Worm (Caenorhabditis elegans) whole organism, L3 larva: Measurements from ENCODE around the gene hrg-9.
A peak's percentile ranks its signal among the peaks of the same experiment; 100 is the strongest.

Experiments used
- ZK546.5 ChIP-seq: sonication (generic microtip); optimal IDR thresholded peaks from 2 replicates; lab custom pipeline; 2017; ENCODE audit warnings: missing biosample characterization, missing genetic modification characterization
- aly-2 ChIP-seq: fragments of 150-350 bp; optimal IDR thresholded peaks from 2 replicates; lab custom pipeline; 2014; ENCODE audit warnings: missing biosample characterization, missing genetic modification characterization
- ceh-16 ChIP-seq: sonication (generic microtip); optimal IDR thresholded peaks from 2 replicates; lab custom pipeline; 2017; ENCODE audit warnings: missing biosample characterization, missing genetic modification characterization
- ceh-82 ChIP-seq: fragments of 150-350 bp; optimal IDR thresholded peaks from 2 replicates; lab custom pipeline; 2014; ENCODE audit warnings: missing biosample characterization, missing genetic modification characterization
- ceh-9 ChIP-seq: sonication (generic microtip); optimal IDR thresholded peaks from 2 replicates; lab custom pipeline; 2018; ENCODE audit warnings: missing biosample characterization, missing genetic modification characterization
- daf-12 ChIP-seq: fragments of 150-350 bp; optimal IDR thresholded peaks from 2 replicates; lab custom pipeline; 2014; ENCODE audit warnings: missing biosample characterization, missing genetic modification reagents, missing genetic modification characterization
- egl-27 ChIP-seq: sonication (generic microtip); optimal IDR thresholded peaks from 4 replicates; lab custom pipeline; 2017; ENCODE audit warnings: missing biosample characterization, missing genetic modification reagents, missing genetic modification characterization
- elt-2 ChIP-seq: sonication (generic microtip); optimal IDR thresholded peaks from 2 replicates; lab custom pipeline; 2016; ENCODE audit warnings: missing genetic modification reagents, mild to moderate bottlenecking, missing genetic modification characterization, missing compliant biosample characterization
- fkh-10 ChIP-seq: sonication (generic microtip); optimal IDR thresholded peaks from 2 replicates; lab custom pipeline; 2017; ENCODE audit warnings: missing biosample characterization, missing genetic modification reagents, missing genetic modification characterization
- fkh-2 ChIP-seq: fragments of 150-350 bp; optimal IDR thresholded peaks from 2 replicates; lab custom pipeline; 2014; ENCODE audit warnings: missing biosample characterization, missing genetic modification reagents, missing genetic modification characterization
- fos-1 ChIP-seq: fragments of 150-350 bp; optimal IDR thresholded peaks from 2 replicates; lab custom pipeline; 2014; ENCODE audit warnings: missing biosample characterization, missing genetic modification characterization
- jun-1 ChIP-seq: fragments of 150-350 bp; optimal IDR thresholded peaks from 2 replicates; lab custom pipeline; 2014; ENCODE audit warnings: missing biosample characterization, missing genetic modification reagents, missing genetic modification characterization
- lin-39 ChIP-seq: fragments of 150-350 bp; optimal IDR thresholded peaks from 2 replicates; lab custom pipeline; 2018; ENCODE audit warnings: missing biosample characterization, missing genetic modification reagents, missing genetic modification characterization
- lsy-12 ChIP-seq: sonication (generic microtip); optimal IDR thresholded peaks from 2 replicates; lab custom pipeline; 2016; ENCODE audit warnings: mild to moderate bottlenecking, missing genetic modification characterization, missing compliant biosample characterization
- mdl-1 ChIP-seq: fragments of 150-350 bp; optimal IDR thresholded peaks from 2 replicates; lab custom pipeline; 2014; ENCODE audit warnings: missing biosample characterization, missing genetic modification characterization
- mml-1 ChIP-seq: fragments of 150-350 bp; sonication (generic microtip); optimal IDR thresholded peaks from 3 replicates; lab custom pipeline; 2014; ENCODE audit warnings: missing biosample characterization, missing genetic modification characterization
- nfya-1 ChIP-seq: sonication (generic microtip); optimal IDR thresholded peaks from 2 replicates; lab custom pipeline; 2017; ENCODE audit warnings: missing genetic modification characterization, mild to moderate bottlenecking, missing compliant biosample characterization, antibody characterized with exemption, moderate library complexity; ENCODE audit not compliant: insufficient read depth
- nhr-12 ChIP-seq: fragments of 150-350 bp; optimal IDR thresholded peaks from 2 replicates; lab custom pipeline; 2014; ENCODE audit warnings: missing biosample characterization, missing genetic modification characterization
- nhr-23 ChIP-seq: fragments of 150-350 bp; optimal IDR thresholded peaks from 2 replicates; lab custom pipeline; 2014; ENCODE audit warnings: missing biosample characterization, missing genetic modification reagents, missing genetic modification characterization
- nhr-237 ChIP-seq: fragments of 150-350 bp; optimal IDR thresholded peaks from 2 replicates; lab custom pipeline; 2014; ENCODE audit warnings: missing biosample characterization, missing genetic modification characterization
- nhr-28 ChIP-seq: fragments of 150-350 bp; optimal IDR thresholded peaks from 2 replicates; lab custom pipeline; 2014; ENCODE audit warnings: missing biosample characterization, missing genetic modification characterization
- nhr-43 ChIP-seq: sonication (generic microtip); optimal IDR thresholded peaks from 2 replicates; lab custom pipeline; 2016; ENCODE audit warnings: mild to moderate bottlenecking, missing genetic modification characterization, missing compliant biosample characterization; ENCODE audit not compliant: poor library complexity, severe bottlenecking
- nhr-67 ChIP-seq: fragments of 150-350 bp; optimal IDR thresholded peaks from 2 replicates; lab custom pipeline; 2014; ENCODE audit warnings: missing biosample characterization, missing genetic modification characterization
- nhr-77 ChIP-seq: fragments of 150-350 bp; optimal IDR thresholded peaks from 2 replicates; lab custom pipeline; 2014; ENCODE audit warnings: missing biosample characterization, missing genetic modification characterization
- pha-4 ChIP-seq: fragments of 150-350 bp; optimal IDR thresholded peaks from 2 replicates; lab custom pipeline; 2014; ENCODE audit warnings: missing biosample characterization, missing genetic modification reagents, missing genetic modification characterization
- pqm-1 ChIP-seq: fragments of 150-350 bp; optimal IDR thresholded peaks from 2 replicates; lab custom pipeline; 2017; ENCODE audit warnings: missing biosample characterization, missing genetic modification characterization, inconsistent platforms
- skn-1 ChIP-seq: fragments of 150-350 bp; optimal IDR thresholded peaks from 2 replicates; lab custom pipeline; 2014; ENCODE audit warnings: missing biosample characterization, missing genetic modification characterization
- snpc-4 ChIP-seq: fragments of 150-350 bp; optimal IDR thresholded peaks from 2 replicates; lab custom pipeline; 2014; ENCODE audit warnings: missing biosample characterization, missing genetic modification characterization
- tbx-2 ChIP-seq: sonication (generic microtip); optimal IDR thresholded peaks from 2 replicates; lab custom pipeline; 2016; ENCODE audit warnings: mild to moderate bottlenecking, missing genetic modification characterization, missing compliant biosample characterization
- unc-39 ChIP-seq: sonication (generic microtip); optimal IDR thresholded peaks from 4 replicates; lab custom pipeline; 2017; ENCODE audit warnings: missing biosample characterization, missing genetic modification characterization
- zag-1 ChIP-seq: fragments of 150-350 bp; optimal IDR thresholded peaks from 2 replicates; lab custom pipeline; 2014; ENCODE audit warnings: missing biosample characterization, missing genetic modification characterization
- ztf-11 ChIP-seq: fragments of 150-350 bp; optimal IDR thresholded peaks from 2 replicates; lab custom pipeline; 2014; ENCODE audit warnings: missing biosample characterization, missing genetic modification characterization
- ztf-4 ChIP-seq: fragments of 150-350 bp; optimal IDR thresholded peaks from 2 replicates; lab custom pipeline; 2014; ENCODE audit warnings: missing biosample characterization, missing genetic modification characterization

Gene hrg-9

ce11 chrV:12944229-12944628 is 18.9 kb downstream of the hrg-9 start, which contains the start of gene T16G1.3:
T16G1.3 (minus strand) TSS chrV:12944329.
- no peak for TF ChIP-seq ceh-82 (tag; lab: Kevin White, UChicago)
- no peak for TF ChIP-seq jun-1 (tag; lab: Kevin White, UChicago)
- TF ChIP-seq tbx-2 = no peak
- TF ChIP-seq nhr-67 (tag; lab: Kevin White, UChicago) = no peak
- no peak for TF ChIP-seq ceh-16 (tag; lab: Kevin White, UChicago)
- no peak for TF ChIP-seq unc-39
- no peak for TF ChIP-seq egl-27 (tag; lab: Kevin White, UChicago)
- TF ChIP-seq ztf-11 (tag; lab: Kevin White, UChicago) = no peak
- TF ChIP-seq nhr-28 (tag; lab: Kevin White, UChicago) = no peak
- TF ChIP-seq nhr-23 (tag; lab: Kevin White, UChicago) = no peak
- TF ChIP-seq mdl-1 (tag; lab: Kevin White, UChicago) = no peak
- TF ChIP-seq fos-1 (tag; lab: Kevin White, UChicago) = no peak

ce11 chrV:12943399-12943798 is 19.7 kb downstream of the hrg-9 start:
- TF ChIP-seq elt-2 (tag; lab: Kevin White, UChicago) (no peak), fkh-2 (tag; lab: Kevin White, UChicago) (no peak), fkh-10 (GFP tag; lab: Kevin White, UChicago) (no peak), egl-27 (tag; lab: Kevin White, UChicago) (no peak), nhr-237 (tag; lab: Kevin White, UChicago) (no peak), snpc-4 (tag; lab: Kevin White, UChicago) (no peak), skn-1 (tag; lab: Kevin White, UChicago) (no peak), nhr-23 (tag; lab: Kevin White, UChicago) (no peak), nhr-12 (tag; lab: Kevin White, UChicago) (no peak), mml-1 (tag; lab: Kevin White, UChicago) (no peak)

ce11 chrV:12941797-12942474 is 21.2 kb downstream of the hrg-9 start, which contains the start of gene T16G1.4:
T16G1.4 (minus strand) TSS chrV:12941847.
- no peak for TF ChIP-seq aly-2
- TF ChIP-seq daf-12 (tag; lab: Kevin White, UChicago) = no peak
- TF ChIP-seq skn-1 (tag; lab: Kevin White, UChicago) = no peak
- TF ChIP-seq elt-2 (tag; lab: Kevin White, UChicago) = peak; percentile 73
- no peak for TF ChIP-seq ztf-11 (tag; lab: Kevin White, UChicago)
- TF ChIP-seq pqm-1 (tag; lab: Kevin White, UChicago) = peak; percentile 32
- no peak for TF ChIP-seq unc-39
- no peak for TF ChIP-seq zag-1 (tag; lab: Kevin White, UChicago)
- no peak for TF ChIP-seq nhr-12 (tag; lab: Kevin White, UChicago)
- no peak for TF ChIP-seq ceh-9
- no peak for TF ChIP-seq jun-1 (tag; lab: Kevin White, UChicago)
- TF ChIP-seq fkh-2 (tag; lab: Kevin White, UChicago) = no peak
- peak; percentile 2 for TF ChIP-seq pha-4 (tag; lab: Kevin White, UChicago)
- no peak for TF ChIP-seq nhr-77 (tag; lab: Kevin White, UChicago)
- no peak for TF ChIP-seq lsy-12 (tag; lab: Kevin White, UChicago)

- TF ChIP-seq nhr-43 (tag; lab: Kevin White, UChicago) (no peak), ceh-9 (no peak), elt-2 (tag; lab: Kevin White, UChicago) (peak; percentile 25)
Observed at ce11 chrV:12939434-12939833, 23.7 kb downstream of the hrg-9 start, which contains the start of gene T16G1.5. T16G1.5 (minus strand) TSS chrV:12939552.

ce11 chrV:12937098-12937497 is 26.0 kb downstream of the hrg-9 start, which contains the start of gene T16G1.6:
T16G1.6 (minus strand) TSS chrV:12937174.
- TF ChIP-seq nfya-1 = no peak
- no peak for TF ChIP-seq tbx-2
- TF ChIP-seq ztf-4 (tag; lab: Kevin White, UChicago) = no peak
- TF ChIP-seq fkh-10 (GFP tag; lab: Kevin White, UChicago) = no peak
- TF ChIP-seq elt-2 (tag; lab: Kevin White, UChicago) = peak; percentile 91
- no peak for TF ChIP-seq nhr-12 (tag; lab: Kevin White, UChicago)
- peak; percentile 90 for TF ChIP-seq pqm-1 (tag; lab: Kevin White, UChicago)
- TF ChIP-seq ZK546.5 = no peak
- TF ChIP-seq lin-39 (tag; lab: Kevin White, UChicago) = no peak
- no peak for TF ChIP-seq daf-12 (tag; lab: Kevin White, UChicago)
- TF ChIP-seq ceh-16 (tag; lab: Kevin White, UChicago) = no peak
